Fruit fly (Drosophila melanogaster) whole organism, wandering third instar larva: Measurements from ENCODE around the gene CG15443.

Source experiments
- Abd-B ChIP-seq: fragments of >200 bp; optimal IDR thresholded peaks from 2 replicates; lab custom pipeline; 2017; ENCODE audit warnings: missing biosample characterization, missing genetic modification characterization
- CG32264 ChIP-seq: fragments of 200-800 bp; sonication (Bioruptor generic); optimal IDR thresholded peaks from 2 replicates; lab custom pipeline; 2016; ENCODE audit warnings: missing biosample characterization, missing genetic modification characterization
- Dfd ChIP-seq: fragments of >200 bp; optimal IDR thresholded peaks from 2 replicates; lab custom pipeline; 2017; ENCODE audit warnings: missing biosample characterization, missing genetic modification characterization
- Dif ChIP-seq: fragments of 200-275, 200-300 bp; sonication (Bioruptor generic); optimal IDR thresholded peaks from 2 replicates; lab custom pipeline; 2018; ENCODE audit warnings: missing biosample characterization, missing genetic modification characterization; ENCODE audit not compliant: partially characterized antibody
- GATAd ChIP-seq: sonication (Bioruptor generic); optimal IDR thresholded peaks from 2 replicates; lab custom pipeline; 2016; ENCODE audit warnings: missing biosample characterization, missing genetic modification characterization
- Hr78 ChIP-seq: fragments of >200 bp; optimal IDR thresholded peaks from 2 replicates; lab custom pipeline; 2017; ENCODE audit warnings: missing biosample characterization, missing genetic modification characterization
- Hr83 ChIP-seq: fragments of 200-300 bp; sonication (Bioruptor generic); optimal IDR thresholded peaks from 2 replicates; lab custom pipeline; 2016; ENCODE audit warnings: missing biosample characterization, mild to moderate bottlenecking, missing genetic modification characterization, moderate library complexity; ENCODE audit not compliant: poor library complexity, severe bottlenecking
- Jra ChIP-seq: sonication (Bioruptor generic); optimal IDR thresholded peaks from 2 replicates; lab custom pipeline; 2016; ENCODE audit warnings: missing biosample characterization, missing genetic modification characterization
- Mio ChIP-seq: sonication (Bioruptor generic); optimal IDR thresholded peaks from 2 replicates; lab custom pipeline; 2016; ENCODE audit warnings: missing biosample characterization, missing genetic modification characterization
- Myc ChIP-seq: fragments of >200 bp; optimal IDR thresholded peaks from 2 replicates; lab custom pipeline; 2017
- N ChIP-seq: fragments of >200 bp; optimal IDR thresholded peaks from 2 replicates; lab custom pipeline; 2018; ENCODE audit warnings: missing biosample characterization, missing external identifiers, missing genetic modification characterization
- OdsH ChIP-seq: fragments of 200-800 bp; sonication (Bioruptor generic); optimal IDR thresholded peaks from 2 replicates; lab custom pipeline; 2016; ENCODE audit warnings: missing biosample characterization, mild to moderate bottlenecking, missing genetic modification characterization
- Rel ChIP-seq, 2 experiments: fragments of 200-800 bp; sonication (Bioruptor generic) in 1 of 2; optimal IDR thresholded peaks; 2 replicates in 1 of 2; 3 replicates in 1 of 2; lab custom pipeline; 2016 to 2019; ENCODE audit warnings: mild to moderate bottlenecking in 2 of 2, missing biosample characterization in 2 of 2, missing genetic modification characterization in 2 of 2, moderate library complexity in 1 of 2
- Sp1 ChIP-seq: fragments of 200-800 bp; sonication (Bioruptor generic); optimal IDR thresholded peaks from 3 replicates; lab custom pipeline; 2019; ENCODE audit warnings: missing biosample characterization, mild to moderate bottlenecking, missing genetic modification characterization, moderate library complexity
- Vsx2 ChIP-seq: fragments of 200-300, 225-300 bp; sonication (Bioruptor generic); optimal IDR thresholded peaks from 2 replicates; lab custom pipeline; 2018; ENCODE audit warnings: missing biosample characterization, missing genetic modification characterization; ENCODE audit not compliant: partially characterized antibody
- br ChIP-seq: fragments of 200-800 bp; sonication (Bioruptor generic); optimal IDR thresholded peaks from 2 replicates; lab custom pipeline; 2016; ENCODE audit warnings: missing biosample characterization, missing genetic modification characterization
- dmrt93B ChIP-seq: fragments of 200-800 bp; sonication (Bioruptor generic); optimal IDR thresholded peaks from 2 replicates; lab custom pipeline; 2018; ENCODE audit warnings: missing biosample characterization, mild to moderate bottlenecking, missing genetic modification characterization
- dsf ChIP-seq: sonication (Bioruptor generic); optimal IDR thresholded peaks from 2 replicates; lab custom pipeline; 2016; ENCODE audit warnings: missing biosample characterization, missing genetic modification characterization, borderline replicate concordance
- ey ChIP-seq: fragments of 200-800 bp; sonication (Bioruptor generic); optimal IDR thresholded peaks from 2 replicates; lab custom pipeline; 2016; ENCODE audit warnings: missing biosample characterization, missing genetic modification characterization
- foxo ChIP-seq, 2 experiments: fragments of 200-800 bp; sonication (Bioruptor generic); optimal IDR thresholded peaks; 2 replicates in 1 of 2; 3 replicates in 1 of 2; lab custom pipeline; 2016 to 2017; ENCODE audit warnings: missing biosample characterization in 2 of 2, missing genetic modification characterization in 2 of 2
- fru ChIP-seq: fragments of 200-800 bp; sonication (Bioruptor generic); optimal IDR thresholded peaks from 3 replicates; lab custom pipeline; 2016; ENCODE audit warnings: missing biosample characterization, mild to moderate bottlenecking, missing genetic modification characterization
- h ChIP-seq: fragments of 200-800 bp; sonication (Bioruptor generic); optimal IDR thresholded peaks from 3 replicates; lab custom pipeline; 2016; ENCODE audit warnings: missing biosample characterization, mild to moderate bottlenecking, missing genetic modification characterization
- jim ChIP-seq: fragments of 175-275, 200-325 bp; sonication (Bioruptor generic); optimal IDR thresholded peaks from 2 replicates; lab custom pipeline; 2016; ENCODE audit warnings: missing biosample characterization, mild to moderate bottlenecking, missing genetic modification characterization
- pan ChIP-seq: fragments of >200 bp; optimal IDR thresholded peaks from 2 replicates; lab custom pipeline; 2017
- psq ChIP-seq: fragments of 200-800 bp; sonication (Bioruptor generic); optimal IDR thresholded peaks from 3 replicates; lab custom pipeline; 2017; ENCODE audit warnings: missing biosample characterization, mild to moderate bottlenecking, missing genetic modification characterization, moderate library complexity
- rgr ChIP-seq: fragments of 200-800 bp; sonication (Bioruptor generic); optimal IDR thresholded peaks from 3 replicates; lab custom pipeline; 2016; ENCODE audit warnings: missing biosample characterization, mild to moderate bottlenecking, missing genetic modification characterization
- sv ChIP-seq: fragments of 200-800 bp; sonication (Bioruptor generic); optimal IDR thresholded peaks from 3 replicates; lab custom pipeline; 2016; ENCODE audit warnings: missing biosample characterization, missing genetic modification characterization
- tai ChIP-seq: sonication (Bioruptor generic); optimal IDR thresholded peaks from 2 replicates; lab custom pipeline; 2016; ENCODE audit warnings: missing biosample characterization, missing genetic modification characterization
- usp ChIP-seq: fragments of >200 bp; optimal IDR thresholded peaks from 2 replicates; lab custom pipeline; 2017; ENCODE audit warnings: missing biosample characterization, missing genetic modification characterization
- woc ChIP-seq: sonication (Bioruptor generic); optimal IDR thresholded peaks from 2 replicates; lab custom pipeline; 2016; ENCODE audit warnings: missing biosample characterization, mild to moderate bottlenecking, missing genetic modification characterization

Gene CG15443

dm6 chr2L:4416089-4416488, 47.2 kb downstream of the CG15443 start:
- TF ChIP-seq Rel (GFP tag; optimal IDR thresholded peaks at IDR 0.05; lab: Kevin White, UChicago): no peak
- no peak for TF ChIP-seq Rel (tag; optimal IDR thresholded peaks at IDR 0.05; lab: Kevin White, UChicago)
- TF ChIP-seq dmrt93B (GFP tag; lab: Kevin White, UChicago): no peak
- TF ChIP-seq Dfd (GFP tag; lab: Kevin White, UChicago): no peak
- no peak for TF ChIP-seq Hr83 (GFP tag; lab: Kevin White, UChicago)
- no peak for TF ChIP-seq br (GFP tag; lab: Kevin White, UChicago)
- TF ChIP-seq OdsH (GFP tag; lab: Kevin White, UChicago): no peak
- no peak for TF ChIP-seq rgr
- peak; percentile 1 for TF ChIP-seq fru (GFP tag; lab: Kevin White, UChicago)
- TF ChIP-seq sv: no peak
- no peak for TF ChIP-seq Dif (GFP tag; lab: Kevin White, UChicago)
- peak; percentile 13 for TF ChIP-seq ey (GFP tag; lab: Kevin White, UChicago)
- TF ChIP-seq pan (lab: Kevin White, UChicago): no peak
- no peak for TF ChIP-seq psq (GFP tag; lab: Kevin White, UChicago)
- no peak for TF ChIP-seq jim (GFP tag; lab: Kevin White, UChicago)
- TF ChIP-seq foxo (GFP tag; optimal IDR thresholded peaks at IDR 0.05; lab: Kevin White, UChicago): peak in 1 of 2 experiments; percentile 1
- TF ChIP-seq woc: no peak
- no peak for TF ChIP-seq h (GFP tag; lab: Kevin White, UChicago)
- no peak for TF ChIP-seq Hr78
- TF ChIP-seq Sp1 (GFP tag; lab: Kevin White, UChicago): no peak
- TF ChIP-seq N (GFP tag; lab: Kevin White, UChicago): no peak
- no peak for TF ChIP-seq Mio (GFP tag; lab: Kevin White, UChicago)
- TF ChIP-seq usp: no peak
- no peak for TF ChIP-seq GATAd (GFP tag; lab: Kevin White, UChicago)
- TF ChIP-seq tai (GFP tag; lab: Kevin White, UChicago): no peak

dm6 chr2L:4414059-4414458, 49.2 kb downstream of the CG15443 start:
- TF ChIP-seq Dif (GFP tag; lab: Kevin White, UChicago): no peak
- no peak for TF ChIP-seq Myc
- TF ChIP-seq Vsx2 (GFP tag; lab: Kevin White, UChicago): no peak
- no peak for TF ChIP-seq pan (lab: Kevin White, UChicago)
- no peak for TF ChIP-seq CG32264 (GFP tag; lab: Kevin White, UChicago)
- no peak for TF ChIP-seq tai (GFP tag; lab: Kevin White, UChicago)
- TF ChIP-seq usp: no peak
- TF ChIP-seq Hr83 (GFP tag; lab: Kevin White, UChicago): no peak
- no peak for TF ChIP-seq OdsH (GFP tag; lab: Kevin White, UChicago)
- TF ChIP-seq Abd-B: no peak
- TF ChIP-seq rgr: no peak
- no peak for TF ChIP-seq dsf (GFP tag; lab: Kevin White, UChicago)
- no peak for TF ChIP-seq Jra
- no peak for TF ChIP-seq dmrt93B (GFP tag; lab: Kevin White, UChicago)
- TF ChIP-seq fru (GFP tag; lab: Kevin White, UChicago): no peak
- TF ChIP-seq sv: no peak
